Fruit fly (Drosophila melanogaster): Measurements from ENCODE around the gene pav.

- TF ChIP-seq CTCF (optimal IDR thresholded peaks at IDR 0.05) (no peak), CG8478 (optimal IDR thresholded peaks at IDR 0.05) (no peak)
Observed at dm6 chr3L:4229365-4229967, 13.1 kb upstream of the pav start.
